Worm (Caenorhabditis elegans) whole organism, L2 larva: ENCODE data around the gene str-135.

Experiments
- aly-2 ChIP-seq: fragments of 150-350 bp; optimal IDR thresholded peaks from 2 replicates; lab custom pipeline; 2014; ENCODE audit warnings: missing biosample characterization, missing genetic modification characterization
- ama-1 ChIP-seq: fragments of 150-350 bp; optimal IDR thresholded peaks from 2 replicates; lab custom pipeline; 2018; ENCODE audit warnings: inconsistent platforms
- elt-3 ChIP-seq: sonication (generic microtip); optimal IDR thresholded peaks from 2 replicates; lab custom pipeline; 2017; ENCODE audit warnings: missing biosample characterization, missing genetic modification characterization
- fos-1 ChIP-seq: fragments of 150-350 bp; optimal IDR thresholded peaks from 2 replicates; lab custom pipeline; 2014; ENCODE audit warnings: missing biosample characterization, missing genetic modification characterization
- nhr-10 ChIP-seq: sonication (generic microtip); optimal IDR thresholded peaks from 2 replicates; lab custom pipeline; 2017; ENCODE audit warnings: missing biosample characterization, missing genetic modification characterization
- nhr-12 ChIP-seq: fragments of 150-350 bp; optimal IDR thresholded peaks from 2 replicates; lab custom pipeline; 2014; ENCODE audit warnings: missing biosample characterization, missing genetic modification characterization
- skn-1 ChIP-seq: sonication (generic microtip); optimal IDR thresholded peaks from 2 replicates; lab custom pipeline; 2017; ENCODE audit warnings: missing biosample characterization, missing genetic modification characterization
- snpc-4 ChIP-seq: fragments of 150-350 bp; optimal IDR thresholded peaks from 2 replicates; lab custom pipeline; 2014; ENCODE audit warnings: missing biosample characterization, missing genetic modification characterization
- unc-39 ChIP-seq: fragments of 150-350 bp; optimal IDR thresholded peaks from 2 replicates; lab custom pipeline; 2014; ENCODE audit warnings: missing biosample characterization, missing genetic modification characterization
- unc-55 ChIP-seq: fragments of 150-350 bp; sonication (generic microtip); optimal IDR thresholded peaks from 3 replicates; lab custom pipeline; 2014; ENCODE audit warnings: missing biosample characterization, missing genetic modification reagents, missing genetic modification characterization
- ztf-11 ChIP-seq: sonication (generic microtip); optimal IDR thresholded peaks from 2 replicates; lab custom pipeline; 2017; ENCODE audit warnings: missing biosample characterization, missing genetic modification characterization

DNA sequence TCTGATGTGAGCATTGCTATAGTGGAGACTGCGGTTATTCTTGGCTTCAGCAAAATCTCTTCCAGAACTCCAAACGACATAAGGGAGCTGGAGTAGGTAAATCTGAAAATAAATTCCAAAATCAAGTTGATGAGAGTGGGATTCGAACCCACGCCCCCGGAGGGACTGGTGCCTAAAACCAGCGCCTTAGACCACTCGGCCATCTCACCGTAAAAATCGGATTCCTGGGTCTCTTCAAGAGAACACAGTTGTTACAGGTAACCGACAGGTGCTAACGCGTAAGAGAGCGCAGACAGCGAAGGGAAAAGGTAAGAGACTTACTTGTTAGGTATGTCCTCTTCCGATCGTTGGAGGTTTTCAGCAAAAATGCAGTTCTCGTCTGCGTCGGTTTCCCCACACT lies 45.3 kb downstream of the str-135 start:
- no peak for TF ChIP-seq elt-3 (tag; lab: Kevin White, UChicago)
- no peak for TF ChIP-seq fos-1
- TF ChIP-seq unc-39: no peak
- peak; percentile 49 for TF ChIP-seq snpc-4
- TF ChIP-seq ama-1 (lab: Kevin White, UChicago): no peak
- no peak for TF ChIP-seq skn-1 (tag; lab: Kevin White, UChicago)
- TF ChIP-seq nhr-10 (tag; lab: Kevin White, UChicago): no peak
- TF ChIP-seq nhr-12 (tag; lab: Kevin White, UChicago): no peak
- no peak for TF ChIP-seq unc-55
- no peak for TF ChIP-seq aly-2
- no peak for TF ChIP-seq ztf-11
